Fruit fly (Drosophila melanogaster): ENCODE results near the gene Lectin-galC1.
A peak's percentile ranks its signal among the peaks of the same experiment; 100 is the strongest.

The Lectin-galC1 gene

dm6 chr2L:19393703-19394210 is 23.5 kb upstream of the Lectin-galC1 start, which contains the start of gene CG31798 (continued):
- no peak for TF ChIP-seq Gug (GFP tag; IDR thresholded peaks at IDR 0.05)
- no peak for TF ChIP-seq cas (GFP tag; IDR thresholded peaks at IDR 0.05)
- no peak for TF ChIP-seq Dll (GFP tag; IDR thresholded peaks at IDR 0.05; ENCODE audit: partially characterized antibody)
- no peak for TF ChIP-seq nmo (GFP tag; optimal IDR thresholded peaks at IDR 0.05)
- TF ChIP-seq gce (GFP tag; IDR thresholded peaks at IDR 0.05): no peak

- TF ChIP-seq hb (GFP tag; IDR thresholded peaks at IDR 0.05; ENCODE audit: partially characterized antibody): no peak
- no peak for TF ChIP-seq CG18476 (GFP tag; optimal IDR thresholded peaks at IDR 0.05)
- TF ChIP-seq Dad (GFP tag; optimal IDR thresholded peaks at IDR 0.05): no peak
- no peak for TF ChIP-seq CG32772 (GFP tag; IDR thresholded peaks at IDR 0.05)
- no peak for TF ChIP-seq br (optimal IDR thresholded peaks at IDR 0.05)
- TF ChIP-seq CG34224 (GFP tag; IDR thresholded peaks at IDR 0.05; ENCODE audit: partially characterized antibody): 0 out of 3 replicates have a peak, but pooled peaks have one; percentile 10
- no peak for TF ChIP-seq CG31365 (tag; optimal IDR thresholded peaks at IDR 0.05)
- TF ChIP-seq CrebB (tag; optimal IDR thresholded peaks at IDR 0.05): no peak
- peak; percentile 43; the same call in 2 of the 3 replicates for TF ChIP-seq dysf (GFP tag; IDR thresholded peaks at IDR 0.05)
- TF ChIP-seq HLHmδ (GFP tag; optimal IDR thresholded peaks at IDR 0.05): no peak
- TF ChIP-seq chm (GFP tag; IDR thresholded peaks at IDR 0.05): no peak
- TF ChIP-seq CG12391 (tag; optimal IDR thresholded peaks at IDR 0.05): no peak
- TF ChIP-seq vvl (GFP tag; IDR thresholded peaks at IDR 0.05): 0 out of 2 replicates have a peak, but pooled peaks have one; percentile 15
- no peak for TF ChIP-seq CG8478 (optimal IDR thresholded peaks at IDR 0.05)
- peak; percentile 20 for TF ChIP-seq ATbp (GFP tag; optimal IDR thresholded peaks at IDR 0.05)
- TF ChIP-seq CG8765 (GFP tag; IDR thresholded peaks at IDR 0.05): no peak
- TF ChIP-seq bsh (GFP tag; optimal IDR thresholded peaks at IDR 0.05): peak in 1 of 2 experiments; percentile 22
- no peak for TF ChIP-seq Dbx (GFP tag; IDR thresholded peaks at IDR 0.05)
- TF ChIP-seq lilli (GFP tag; optimal IDR thresholded peaks at IDR 0.05): peak; percentile 39
- no peak for TF ChIP-seq HLH4C (GFP tag; IDR thresholded peaks at IDR 0.05; ENCODE audit: partially characterized antibody)
- TF ChIP-seq Fer3 (tag; optimal IDR thresholded peaks at IDR 0.05): no peak
- TF ChIP-seq Hr78 (GFP tag; optimal IDR thresholded peaks at IDR 0.05): no peak
- peak; percentile 66 for TF ChIP-seq CG2120 (GFP tag; optimal IDR thresholded peaks at IDR 0.05)
- TF ChIP-seq NK7.1 (GFP tag; optimal IDR thresholded peaks at IDR 0.05): no peak
- peak; percentile 42 for TF ChIP-seq CG15269 (tag; optimal IDR thresholded peaks at IDR 0.05)
- TF ChIP-seq Ptx1 (GFP tag; IDR thresholded peaks at IDR 0.05): 0 out of 2 replicates have a peak, but pooled peaks have one; percentile 17
- peak; percentile 3 for TF ChIP-seq D19B (GFP tag; optimal IDR thresholded peaks at IDR 0.05)
- TF ChIP-seq B-H1 (GFP tag; IDR thresholded peaks at IDR 0.05): no peak
- no peak for TF ChIP-seq sob (GFP tag; IDR thresholded peaks at IDR 0.05)
- TF ChIP-seq Kr (GFP tag; optimal IDR thresholded peaks at IDR 0.05): no peak
- no peak for TF ChIP-seq CG2199 (GFP tag; IDR thresholded peaks at IDR 0.05)
- TF ChIP-seq zfh2 (GFP tag; optimal IDR thresholded peaks at IDR 0.05): peak; percentile 43
- TF ChIP-seq Gug (GFP tag; IDR thresholded peaks at IDR 0.05): no peak
- peak; percentile 1 for TF ChIP-seq CG12155 (GFP tag; optimal IDR thresholded peaks at IDR 0.05)
- TF ChIP-seq CG6854 (GFP tag; optimal IDR thresholded peaks at IDR 0.05): no peak
- no peak for TF ChIP-seq CG13287 (GFP tag; IDR thresholded peaks at IDR 0.05; ENCODE audit: partially characterized antibody)
- TF ChIP-seq Nf-YA (GFP tag; IDR thresholded peaks at IDR 0.05): no peak
- no peak for TF ChIP-seq HmgD (GFP tag; optimal IDR thresholded peaks at IDR 0.05)
- peak; percentile 4 for TF ChIP-seq CG15011 (GFP tag; optimal IDR thresholded peaks at IDR 0.05)
- no peak for TF ChIP-seq bowl (GFP tag; IDR thresholded peaks at IDR 0.05)
- TF ChIP-seq inv (GFP tag; IDR thresholded peaks at IDR 0.05; ENCODE audit: partially characterized antibody): no peak
- 0 out of 2 replicates have a peak, but pooled peaks have one; percentile 9 for TF ChIP-seq MBD-R2 (GFP tag; IDR thresholded peaks at IDR 0.05)
- peak; percentile 45 for TF ChIP-seq CG7839 (tag; optimal IDR thresholded peaks at IDR 0.05)
- no peak for TF ChIP-seq Mad (GFP tag; optimal IDR thresholded peaks at IDR 0.05)
Measured at dm6 chr2L:19397617-19398316, 19.5 kb upstream of the Lectin-galC1 start.

Measured in whole organism, embryonic.